Fruit fly (Drosophila melanogaster) whole organism: ENCODE results near the gene CG1571.

Experiments
- CG8478 ChIP-seq: fragments of >200 bp; optimal IDR thresholded peaks from 2 replicates; lab custom pipeline; 2018; ENCODE audit warnings: inconsistent platforms
- pan ChIP-seq: fragments of >200 bp; optimal IDR thresholded peaks from 2 replicates; lab custom pipeline; 2017
- psq ChIP-seq: fragments of >200 bp; optimal IDR thresholded peaks from 2 replicates; lab custom pipeline; 2017
- usp ChIP-seq: fragments of >200 bp; optimal IDR thresholded peaks from 2 replicates; lab custom pipeline; 2017; ENCODE audit warnings: missing biosample characterization, missing genetic modification characterization, mixed read lengths

DNA sequence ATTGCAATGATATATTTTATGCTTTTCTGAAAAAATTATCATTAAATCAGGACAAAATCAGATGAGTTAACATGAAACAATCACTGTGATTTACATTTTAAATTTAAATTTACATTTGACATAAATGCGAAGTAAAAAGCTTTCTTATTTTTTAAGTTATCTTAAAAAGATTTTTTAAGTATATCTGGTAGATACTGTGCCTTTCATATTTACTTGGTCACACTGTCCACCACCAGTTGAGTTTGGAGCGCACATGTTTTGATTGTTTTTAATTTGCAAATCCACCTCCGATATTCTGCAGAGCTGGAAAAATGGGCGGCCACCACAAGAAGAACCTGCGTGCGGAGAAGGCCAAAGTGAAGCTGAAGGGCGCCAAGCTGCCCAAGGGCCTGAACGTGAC, 41.1 kb downstream of the CG1571 start, which contains the start of gene CG1575:
- TF ChIP-seq CG8478 (lab: Kevin White, UChicago) (no peak), psq (no peak), usp (GFP tag; lab: Kevin White, UChicago) (no peak), pan (lab: Kevin White, UChicago) (no peak)
